Worm (Caenorhabditis elegans) whole organism, mixed stage, embryonic: Measurements from ENCODE around the gene ins-13.

Experiments
- blmp-1 ChIP-seq: fragments of 150-350 bp; optimal IDR thresholded peaks from 2 replicates; lab custom pipeline; 2014; ENCODE audit warnings: missing biosample characterization, missing genetic modification characterization
- ces-1 ChIP-seq: fragments of 150-350 bp; optimal IDR thresholded peaks from 2 replicates; lab custom pipeline; 2014; ENCODE audit warnings: missing biosample characterization, missing genetic modification reagents, missing genetic modification characterization
- elt-3 ChIP-seq: fragments of 150-350 bp; optimal IDR thresholded peaks from 2 replicates; lab custom pipeline; 2014; ENCODE audit warnings: missing biosample characterization, missing genetic modification characterization
- hlh-1 ChIP-seq: fragments of 150-350 bp; optimal IDR thresholded peaks from 2 replicates; lab custom pipeline; 2014; ENCODE audit warnings: missing biosample characterization, missing genetic modification reagents, missing genetic modification characterization
- lin-13 ChIP-seq: fragments of 150-350 bp; optimal IDR thresholded peaks from 2 replicates; lab custom pipeline; 2014; ENCODE audit warnings: missing biosample characterization, missing genetic modification characterization
- mls-2 ChIP-seq: sonication (generic microtip); optimal IDR thresholded peaks from 2 replicates; lab custom pipeline; 2016; ENCODE audit warnings: mild to moderate bottlenecking, missing genetic modification characterization, moderate library complexity, missing compliant biosample characterization
- sptf-1 ChIP-seq: sonication (generic microtip); optimal IDR thresholded peaks from 2 replicates; lab custom pipeline; 2017; ENCODE audit warnings: mild to moderate bottlenecking, missing genetic modification characterization, moderate library complexity, missing compliant biosample characterization
- unc-39 ChIP-seq: fragments of 150-350 bp; optimal IDR thresholded peaks from 2 replicates; lab custom pipeline; 2014; ENCODE audit warnings: missing biosample characterization, missing genetic modification characterization

DNA sequence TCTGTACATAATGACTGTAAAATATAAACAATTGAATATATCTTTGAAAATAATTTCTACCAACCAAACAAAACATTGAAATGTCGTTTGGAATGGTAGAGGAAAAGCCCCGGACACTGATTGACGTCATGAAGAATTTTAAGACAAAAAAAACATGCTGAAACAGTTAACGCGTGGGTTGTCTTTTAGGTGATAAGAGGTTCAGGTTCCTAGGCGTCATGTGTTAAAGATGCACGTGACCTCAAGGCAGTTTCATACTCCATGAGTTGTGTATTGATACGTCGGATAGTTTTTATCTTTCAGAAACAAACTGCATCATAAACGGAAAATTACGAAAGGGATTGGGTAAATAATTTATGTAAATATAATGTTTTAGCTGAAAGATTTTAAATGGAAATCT lies 12.5 kb upstream of the ins-13 start:
- TF ChIP-seq blmp-1 (tag; lab: Kevin White, UChicago) (no peak), mls-2 (tag; lab: Kevin White, UChicago) (no peak), unc-39 (no peak), hlh-1 (tag; lab: Kevin White, UChicago) (no peak), elt-3 (tag; lab: Kevin White, UChicago) (no peak), sptf-1 (tag; lab: Kevin White, UChicago) (no peak), lin-13 (tag; lab: Kevin White, UChicago) (no peak), ces-1 (no peak)
